Worm (Caenorhabditis elegans): ENCODE measurements around the gene F32A11.1.

F32A11.1 gene

DNA sequence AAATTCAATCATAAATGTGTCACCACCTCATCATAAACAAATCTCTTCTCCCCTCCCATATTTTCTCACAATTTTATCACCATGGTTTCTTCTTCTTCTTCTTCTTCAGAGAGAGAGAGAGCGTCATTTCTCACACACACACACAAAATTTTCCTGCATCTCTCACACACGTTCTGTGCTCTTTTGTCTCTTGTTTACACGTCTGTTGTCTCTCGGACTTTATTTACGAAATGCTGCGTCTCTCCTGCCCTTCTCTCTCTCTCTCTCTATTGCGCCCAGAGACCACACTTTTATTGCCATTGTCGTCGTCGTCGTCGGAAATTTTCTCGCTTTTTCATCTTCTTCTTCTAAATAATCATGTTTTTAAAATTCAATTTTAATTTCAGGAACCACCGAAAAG is 38.0 kb downstream of the F32A11.1 start, which contains the start of gene lec-1 (continued):
- no peak for TF ChIP-seq nhr-77 (tag; optimal IDR thresholded peaks at IDR 0.05)
- TF ChIP-seq daf-8 (GFP tag; IDR thresholded peaks at IDR 0.05), result no peak
- no peak for TF ChIP-seq ctbp-1 (GFP tag; IDR thresholded peaks at IDR 0.05)
- TF ChIP-seq dmd-6 (GFP tag; IDR thresholded peaks at IDR 0.05), result peak; percentile 37; the same call in 1 of the 2 replicates
- peak; percentile 49 for TF ChIP-seq pqm-1 (tag; optimal IDR thresholded peaks at IDR 0.05)
- TF ChIP-seq spr-1 (tag; optimal IDR thresholded peaks at IDR 0.05), result no peak
- peak; percentile 78 for TF ChIP-seq dve-1 (tag; optimal IDR thresholded peaks at IDR 0.05; ENCODE audit: insufficient read depth)
- peak; percentile 27 for TF ChIP-seq dpl-1 (GFP tag; optimal IDR thresholded peaks at IDR 0.05)
- TF ChIP-seq gei-8 (GFP tag; optimal IDR thresholded peaks at IDR 0.05), result no peak
- no peak for TF ChIP-seq snpc-1.2 (GFP tag; IDR thresholded peaks at IDR 0.05)

DNA sequence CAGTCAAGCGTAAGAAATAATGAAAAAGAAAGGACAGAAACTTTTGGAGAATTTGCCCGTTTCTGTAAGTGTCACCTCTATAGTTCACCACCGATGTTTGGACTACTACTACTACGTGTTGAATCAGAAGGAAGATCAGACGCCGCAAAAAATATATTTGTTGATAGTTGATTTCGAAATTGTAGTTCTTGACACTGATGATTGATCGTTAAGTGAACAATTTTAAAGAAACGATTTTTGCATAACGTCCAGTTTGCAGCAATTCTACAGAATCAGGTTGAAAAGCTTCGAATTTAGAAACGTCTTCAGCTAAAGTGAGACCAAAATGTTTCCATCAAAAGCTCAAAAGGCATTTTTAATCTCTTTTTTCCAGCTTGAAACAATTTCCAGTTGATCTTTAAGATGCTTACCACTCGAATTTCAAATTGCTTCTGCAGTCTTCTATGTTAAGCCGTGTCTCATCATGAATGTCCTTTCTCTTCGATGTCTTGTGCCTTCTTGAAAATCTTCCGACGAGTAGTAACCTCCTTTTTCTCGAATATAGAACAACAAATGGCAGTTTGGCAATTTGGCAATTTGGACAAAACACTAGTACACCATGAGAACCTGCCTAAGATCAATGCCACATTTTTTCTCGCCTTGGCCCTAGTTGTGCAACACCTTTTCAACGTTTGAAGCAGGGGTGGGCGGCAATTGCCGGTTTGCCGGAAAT is 38.7 kb downstream of the F32A11.1 start:
- TF ChIP-seq tra-1 (GFP tag; IDR thresholded peaks at IDR 0.05), result 0 out of 2 replicates have a peak, but pooled peaks have one; percentile 34
- TF ChIP-seq ztf-11 (tag; optimal IDR thresholded peaks at IDR 0.05), result no peak
- TF ChIP-seq spr-3 (GFP tag; optimal IDR thresholded peaks at IDR 0.05), result no peak
- no peak for TF ChIP-seq skn-1 (tag; optimal IDR thresholded peaks at IDR 0.05)
- TF ChIP-seq aha-1 (tag), result peak; percentile 94
- TF ChIP-seq lir-3 (tag; optimal IDR thresholded peaks at IDR 0.05), result no peak
- TF ChIP-seq dmd-9 (GFP tag; IDR thresholded peaks at IDR 0.05), result no peak
- no peak for TF ChIP-seq sdz-12 (GFP tag; optimal IDR thresholded peaks at IDR 0.05)
- TF ChIP-seq nhr-42 (GFP tag; IDR thresholded peaks at IDR 0.05), result no peak
- peak in 1 of 2 experiments; percentile 83 for TF ChIP-seq unc-62 (GFP tag; optimal IDR thresholded peaks at IDR 0.05 in 1 of 2)
- no peak for TF ChIP-seq unc-62 (tag; optimal IDR thresholded peaks at IDR 0.05)
- no peak for TF ChIP-seq nhr-6 (tag; optimal IDR thresholded peaks at IDR 0.05)

ce11 chrII:13196689-13197280 is 39.7 kb downstream of the F32A11.1 start:
- TF ChIP-seq F26F4.8 (GFP tag; conservative IDR thresholded peaks at IDR 0.05) (no peak), ces-1 (GFP tag; optimal IDR thresholded peaks at IDR 0.05) (no peak), lin-29 (GFP tag; IDR thresholded peaks at IDR 0.05) (no peak), pqm-1 (tag; optimal IDR thresholded peaks at IDR 0.05) (no peak), saeg-2 (GFP tag; IDR thresholded peaks at IDR 0.05) (no peak), rbr-2 (tag; optimal IDR thresholded peaks at IDR 0.05) (peak; percentile 9), set-16 (GFP tag; IDR thresholded peaks at IDR 0.05) (no peak), lin-39 (tag; optimal IDR thresholded peaks at IDR 0.05) (no peak), hlh-11 (tag; optimal IDR thresholded peaks at IDR 0.05) (peak; percentile 46), ceh-20 (GFP tag; IDR thresholded peaks at IDR 0.05) (no peak), ZK337.2 (GFP tag; IDR thresholded peaks at IDR 0.05) (no peak), zip-2 (tag; optimal IDR thresholded peaks at IDR 0.05) (no peak), nhr-237 (tag; optimal IDR thresholded peaks at IDR 0.05) (no peak), ama-1 (optimal IDR thresholded peaks at IDR 0.05) (no peak), hmg-1.1 (GFP tag; IDR thresholded peaks at IDR 0.05) (0 out of 2 replicates have a peak, but pooled peaks have one; percentile 45), lsy-2 (tag; optimal IDR thresholded peaks at IDR 0.05) (peak in 1 of 2 experiments; percentile 56), lir-3 (tag; optimal IDR thresholded peaks at IDR 0.05) (no peak), snpc-4 (tag; optimal IDR thresholded peaks at IDR 0.05) (no peak), mdl-1 (tag; optimal IDR thresholded peaks at IDR 0.05) (peak in 1 of 2 experiments; percentile 64), ztf-7 (tag; optimal IDR thresholded peaks at IDR 0.05) (no peak), mep-1 (tag; optimal IDR thresholded peaks at IDR 0.05) (peak; percentile 64), ctbp-1 (GFP tag; IDR thresholded peaks at IDR 0.05) (no peak), tag-97 (GFP tag; IDR thresholded peaks at IDR 0.05) (no peak), gei-8 (GFP tag; optimal IDR thresholded peaks at IDR 0.05) (no peak), unc-62 (GFP tag; optimal IDR thresholded peaks at IDR 0.05 in 1 of 2) (peak in 1 of 2 experiments; percentile 86), unc-62 (tag; optimal IDR thresholded peaks at IDR 0.05) (no peak), dpl-1 (GFP tag; optimal IDR thresholded peaks at IDR 0.05) (no peak), Y48G9A.11 (GFP tag; IDR thresholded peaks at IDR 0.05) (no peak), aha-1 (tag) (peak; percentile 75), madf-5 (GFP tag; IDR thresholded peaks at IDR 0.05) (no peak), nhr-102 (tag; optimal IDR thresholded peaks at IDR 0.05) (no peak), dmd-8 (GFP tag; IDR thresholded peaks at IDR 0.05) (no peak)

Data from whole organism, L4 larva.